Fruit fly (Drosophila melanogaster): Measurements from ENCODE around the gene Ubx.
A peak's percentile ranks its signal among the peaks of the same experiment; 100 is the strongest.

Gene Ubx

DNA sequence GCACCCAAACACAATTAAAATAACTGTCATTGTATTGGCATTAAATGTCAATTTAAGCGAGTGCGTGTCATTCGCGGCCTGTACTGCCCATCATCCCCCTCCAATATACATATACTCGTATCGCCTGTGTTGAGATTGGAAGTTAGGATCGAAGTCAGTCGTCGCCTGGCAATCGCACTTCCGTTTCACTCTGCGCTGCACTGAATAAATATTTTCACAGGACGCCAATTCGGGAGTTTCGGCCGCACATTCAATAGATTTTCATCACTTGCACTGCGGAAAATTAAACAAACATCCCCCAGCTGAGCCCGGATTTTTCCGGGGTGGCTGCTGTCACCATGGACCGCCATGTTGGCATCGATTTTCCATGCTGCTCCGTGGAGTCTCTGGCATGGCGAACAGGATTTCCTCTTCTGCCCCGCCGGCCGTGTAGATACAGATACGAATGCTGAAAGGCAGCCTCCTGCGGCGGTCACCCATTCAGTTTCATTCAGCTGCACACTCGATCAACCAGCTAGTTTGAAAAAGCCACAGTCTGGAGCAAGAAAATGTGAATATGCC lies 49.0 kb upstream of the Ubx start:
- 0 out of 2 replicates have a peak, but pooled peaks have one; percentile 15 for TF ChIP-seq chm (GFP tag; IDR thresholded peaks at IDR 0.05)
- TF ChIP-seq CG17186 (GFP tag; optimal IDR thresholded peaks at IDR 0.05): no peak
- no peak for TF ChIP-seq CG7357 (GFP tag; IDR thresholded peaks at IDR 0.05)
- TF ChIP-seq abd-A (tag; optimal IDR thresholded peaks at IDR 0.05): peak; percentile 76
- peak; percentile 21 for TF ChIP-seq nerfin-1 (tag; optimal IDR thresholded peaks at IDR 0.05)
- TF ChIP-seq pros (GFP tag; optimal IDR thresholded peaks at IDR 0.05): peak; percentile 33
- no peak for TF ChIP-seq lov (optimal IDR thresholded peaks at IDR 0.05)
- TF ChIP-seq lov (GFP tag; IDR thresholded peaks at IDR 0.05): 0 out of 3 replicates have a peak, but pooled peaks have one; percentile 29
- TF ChIP-seq gsb-n (tag; optimal IDR thresholded peaks at IDR 0.05): peak; percentile 39
- peak; percentile 76 for TF ChIP-seq phol (tag; optimal IDR thresholded peaks at IDR 0.05)
- TF ChIP-seq sr (GFP tag; IDR thresholded peaks at IDR 0.05): no peak
- TF ChIP-seq Ets65A (GFP tag): peak; percentile 66
- TF ChIP-seq onecut (GFP tag; IDR thresholded peaks at IDR 0.05): peak; percentile 91

DNA sequence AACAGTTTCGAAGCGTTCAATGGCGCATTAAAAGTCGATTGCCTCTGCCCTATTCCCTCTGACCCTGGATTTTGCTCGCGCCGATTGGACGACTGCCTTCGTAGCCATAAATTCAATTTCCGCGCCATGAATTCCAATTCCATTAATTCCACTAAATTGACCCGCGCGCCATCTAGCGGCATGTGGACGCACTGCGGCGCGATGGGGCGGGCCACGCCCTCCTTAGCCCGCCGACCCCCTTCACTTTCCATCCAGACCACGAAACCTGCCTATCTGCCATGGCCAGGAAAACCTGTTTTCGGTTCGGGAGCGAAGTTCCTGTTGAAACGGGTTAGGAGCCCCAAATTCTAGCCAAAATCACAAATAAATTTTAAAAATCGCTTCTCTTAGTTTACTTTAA lies 48.2 kb upstream of the Ubx start:
- TF ChIP-seq CG6254 (GFP tag; optimal IDR thresholded peaks at IDR 0.05): no peak
- no peak for TF ChIP-seq mam (GFP tag; optimal IDR thresholded peaks at IDR 0.05)
- peak; percentile 75 for TF ChIP-seq E2f2 (GFP tag; IDR thresholded peaks at IDR 0.05)
- TF ChIP-seq CG12769 (tag; optimal IDR thresholded peaks at IDR 0.05): no peak
- TF ChIP-seq CG12659 (GFP tag; optimal IDR thresholded peaks at IDR 0.05): no peak
- no peak for TF ChIP-seq CG2116 (GFP tag; optimal IDR thresholded peaks at IDR 0.05)
- no peak for TF ChIP-seq BEAF-32 (GFP tag; optimal IDR thresholded peaks at IDR 0.05)
- TF ChIP-seq fd3F (GFP tag; optimal IDR thresholded peaks at IDR 0.05): no peak
- TF ChIP-seq Hmr (GFP tag; optimal IDR thresholded peaks at IDR 0.05): no peak
- no peak for TF ChIP-seq scrt (GFP tag; optimal IDR thresholded peaks at IDR 0.05)
- no peak for TF ChIP-seq Awh (GFP tag; IDR thresholded peaks at IDR 0.05)
- peak; percentile 85 for TF ChIP-seq pfk (GFP tag; optimal IDR thresholded peaks at IDR 0.05)
- no peak for TF ChIP-seq Kr (GFP tag; optimal IDR thresholded peaks at IDR 0.05)
- TF ChIP-seq Rx (GFP tag; IDR thresholded peaks at IDR 0.05): no peak
- peak; percentile 7 for TF ChIP-seq CG1603 (tag; optimal IDR thresholded peaks at IDR 0.05)
- TF ChIP-seq schlank (tag; optimal IDR thresholded peaks at IDR 0.05): no peak
- no peak for TF ChIP-seq crc (GFP tag; optimal IDR thresholded peaks at IDR 0.05)
- TF ChIP-seq CG1233 (GFP tag; optimal IDR thresholded peaks at IDR 0.05): no peak
- no peak for TF ChIP-seq org-1 (GFP tag; optimal IDR thresholded peaks at IDR 0.05)
- no peak for TF ChIP-seq dysf (GFP tag; IDR thresholded peaks at IDR 0.05)
- no peak for TF ChIP-seq eve (GFP tag; optimal IDR thresholded peaks at IDR 0.05)
- no peak for TF ChIP-seq lola (GFP tag; optimal IDR thresholded peaks at IDR 0.05)
- TF ChIP-seq yki (optimal IDR thresholded peaks at IDR 0.05): no peak
- TF ChIP-seq Spps (tag; optimal IDR thresholded peaks at IDR 0.05): no peak
- no peak for TF ChIP-seq CG4328 (GFP tag; optimal IDR thresholded peaks at IDR 0.05)
- no peak for TF ChIP-seq emc (GFP tag; optimal IDR thresholded peaks at IDR 0.05)
- TF ChIP-seq CG11093 (GFP tag; IDR thresholded peaks at IDR 0.05): no peak
- 0 out of 2 replicates have a peak, but pooled peaks have one; percentile 27 for TF ChIP-seq NFAT (GFP tag; IDR thresholded peaks at IDR 0.05)
- TF ChIP-seq prd (optimal IDR thresholded peaks at IDR 0.05): no peak
- no peak for TF ChIP-seq prd (GFP tag; IDR thresholded peaks at IDR 0.05)
- TF ChIP-seq CG13424 (tag; optimal IDR thresholded peaks at IDR 0.05): no peak
- no peak for TF ChIP-seq ranshi (GFP tag; IDR thresholded peaks at IDR 0.05)
- TF ChIP-seq Gug (GFP tag; IDR thresholded peaks at IDR 0.05): no peak
- TF ChIP-seq Aef1 (GFP tag; IDR thresholded peaks at IDR 0.05): no peak
- peak; percentile 7 for TF ChIP-seq Nf-YB (GFP tag; optimal IDR thresholded peaks at IDR 0.05)
- TF ChIP-seq tio (GFP tag; optimal IDR thresholded peaks at IDR 0.05): no peak
- TF ChIP-seq sna (GFP tag; IDR thresholded peaks at IDR 0.05; ENCODE audit: partially characterized antibody): no peak
- no peak for TF ChIP-seq CG9727 (GFP tag; optimal IDR thresholded peaks at IDR 0.05)

Data from whole organism, embryonic.